Worm (Caenorhabditis elegans) whole organism, mixed stage, embryonic: ENCODE results near the gene pro-1.

ENCODE experiments used
- lsy-2 ChIP-seq: fragments of 150-350 bp; optimal IDR thresholded peaks from 2 replicates; lab custom pipeline; 2014; ENCODE audit warnings: missing biosample characterization, missing genetic modification characterization
- nhr-28 ChIP-seq: fragments of 150-350 bp; optimal IDR thresholded peaks from 2 replicates; lab custom pipeline; 2014; ENCODE audit warnings: missing biosample characterization, missing genetic modification characterization
- nhr-76 ChIP-seq: sonication (generic microtip); optimal IDR thresholded peaks from 2 replicates; lab custom pipeline; 2017; ENCODE audit warnings: missing biosample characterization, missing genetic modification characterization
- unc-62 ChIP-seq: fragments of 150-350 bp; optimal IDR thresholded peaks from 2 replicates; lab custom pipeline; 2014; ENCODE audit warnings: missing biosample characterization, missing genetic modification reagents, missing genetic modification characterization

ce11 chrII:10525134-10525533 lies 16.7 kb downstream of the pro-1 start:
- TF ChIP-seq lsy-2 (tag; lab: Kevin White, UChicago): no peak
- TF ChIP-seq unc-62: no peak
- TF ChIP-seq nhr-76 (tag; lab: Kevin White, UChicago): no peak
- no peak for TF ChIP-seq nhr-28 (tag; lab: Kevin White, UChicago)
